Fruit fly (Drosophila melanogaster): ENCODE measurements around the gene mop.

mop gene

DNA sequence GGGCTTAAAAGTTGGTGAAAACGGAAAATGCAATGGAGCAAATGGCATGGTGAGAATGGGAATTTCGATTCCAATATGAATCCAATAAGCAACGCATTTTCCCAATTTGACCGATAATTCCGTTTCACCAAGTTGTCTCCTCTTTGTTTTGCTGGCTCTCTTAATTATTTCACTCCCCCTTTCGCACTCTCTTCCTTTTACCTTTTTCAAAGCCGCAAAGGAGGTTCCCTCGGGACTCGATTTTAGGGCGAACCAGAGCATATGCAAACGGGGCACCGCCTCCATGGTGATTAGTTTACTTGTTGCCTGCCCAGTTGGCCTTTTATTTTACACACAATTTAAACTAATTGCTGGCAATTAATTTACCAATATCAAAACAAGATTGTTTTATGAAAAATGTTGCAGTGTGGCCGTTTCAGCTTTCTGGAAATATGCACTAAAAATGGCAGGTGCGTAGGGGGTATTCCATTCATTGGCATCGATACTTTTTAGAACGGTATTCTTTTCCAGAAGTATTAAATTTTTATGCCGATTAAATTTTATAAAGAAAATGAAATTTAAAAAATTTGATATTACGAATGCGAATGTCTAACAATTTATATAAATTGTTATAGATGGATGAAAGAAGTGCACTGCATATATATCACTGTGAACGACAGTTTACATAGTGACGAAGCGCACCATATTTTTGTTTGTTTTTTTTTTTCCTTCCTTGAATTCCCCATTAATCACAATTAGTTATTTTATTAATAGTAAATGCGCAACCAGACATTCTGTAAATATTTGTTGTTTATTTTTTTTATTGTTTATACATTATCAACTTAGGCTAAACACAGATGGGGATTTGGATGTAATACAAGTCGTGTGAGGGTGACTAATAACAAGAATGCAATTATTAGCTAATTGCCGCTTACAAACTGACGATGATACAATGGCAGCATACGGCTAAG is at the start of gene mop:
TSS of gene mop (minus strand) at position 419 of the 950 bp plus-strand sequence.
- no peak for TF ChIP-seq Myc (optimal IDR thresholded peaks at IDR 0.05)
- peak; percentile 19 for TF ChIP-seq sv (GFP tag; optimal IDR thresholded peaks at IDR 0.05)
- no peak for TF ChIP-seq Rel (GFP tag; optimal IDR thresholded peaks at IDR 0.05)
- peak; percentile 1 for TF ChIP-seq Rel (tag; optimal IDR thresholded peaks at IDR 0.05)

dm6 chr3L:14822364-14822763 is 46.4 kb upstream of the mop start:
- TF ChIP-seq psq (GFP tag; optimal IDR thresholded peaks at IDR 0.05) (no peak), dl (GFP tag; optimal IDR thresholded peaks at IDR 0.05; ENCODE audit: insufficient read depth in 1 of 2, partially characterized antibody in 2 of 2) (no peak), dmrt93B (GFP tag; optimal IDR thresholded peaks at IDR 0.05) (no peak), usp (GFP tag; optimal IDR thresholded peaks at IDR 0.05) (no peak), fru (GFP tag; optimal IDR thresholded peaks at IDR 0.05) (no peak), sage (GFP tag; optimal IDR thresholded peaks at IDR 0.05) (no peak), foxo (GFP tag; optimal IDR thresholded peaks at IDR 0.05) (no peak), CrebA (GFP tag; optimal IDR thresholded peaks at IDR 0.05; ENCODE audit: borderline replicate concordance) (no peak), tai (GFP tag; optimal IDR thresholded peaks at IDR 0.05) (no peak), Dif (GFP tag; optimal IDR thresholded peaks at IDR 0.05; ENCODE audit: partially characterized antibody) (no peak), Hr83 (GFP tag; optimal IDR thresholded peaks at IDR 0.05; ENCODE audit: poor library complexity, severe bottlenecking) (no peak), HLH106 (tag; optimal IDR thresholded peaks at IDR 0.05) (no peak), Rel (GFP tag; optimal IDR thresholded peaks at IDR 0.05) (no peak), Rel (tag; optimal IDR thresholded peaks at IDR 0.05) (no peak)

DNA sequence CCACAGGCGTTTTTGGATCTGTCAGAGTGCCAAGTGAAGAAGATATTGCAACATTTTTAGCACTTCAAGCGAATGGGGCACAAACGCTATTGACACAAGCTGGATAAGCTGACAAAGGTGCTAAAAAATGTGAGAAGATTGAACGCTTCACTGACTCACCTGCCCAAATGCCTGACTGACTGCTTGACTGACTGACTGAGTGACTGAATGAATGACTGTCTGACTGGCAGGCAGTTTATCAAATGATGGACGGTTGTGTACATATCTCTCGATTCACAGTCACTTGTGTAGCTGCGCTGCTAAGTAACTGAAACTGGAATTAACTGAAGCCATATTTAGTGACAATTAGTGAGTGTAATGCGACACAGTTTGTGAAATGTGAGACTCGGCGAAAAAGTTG is 45.2 kb upstream of the mop start:
- TF ChIP-seq Jra (GFP tag; optimal IDR thresholded peaks at IDR 0.05) (no peak), rgr (GFP tag; optimal IDR thresholded peaks at IDR 0.05) (no peak), sage (GFP tag; optimal IDR thresholded peaks at IDR 0.05) (no peak), HLH106 (tag; optimal IDR thresholded peaks at IDR 0.05) (no peak), Hr83 (GFP tag; optimal IDR thresholded peaks at IDR 0.05; ENCODE audit: poor library complexity, severe bottlenecking) (no peak), ey (GFP tag; optimal IDR thresholded peaks at IDR 0.05) (no peak), dmrt93B (GFP tag; optimal IDR thresholded peaks at IDR 0.05) (no peak), h (GFP tag; optimal IDR thresholded peaks at IDR 0.05) (no peak), fru (GFP tag; optimal IDR thresholded peaks at IDR 0.05) (no peak), psq (GFP tag; optimal IDR thresholded peaks at IDR 0.05) (no peak), Dfd (GFP tag; optimal IDR thresholded peaks at IDR 0.05) (no peak), Vsx2 (GFP tag; optimal IDR thresholded peaks at IDR 0.05; ENCODE audit: partially characterized antibody) (no peak), CG32264 (GFP tag; optimal IDR thresholded peaks at IDR 0.05) (no peak), woc (GFP tag; optimal IDR thresholded peaks at IDR 0.05) (no peak)

dm6 chr3L:14816666-14817065 is 40.7 kb upstream of the mop start:
- TF ChIP-seq Hnf4 (GFP tag; optimal IDR thresholded peaks at IDR 0.05) = no peak
- no peak for TF ChIP-seq h (GFP tag; optimal IDR thresholded peaks at IDR 0.05)
- TF ChIP-seq lola (GFP tag; optimal IDR thresholded peaks at IDR 0.05) = no peak
- no peak for TF ChIP-seq Rel (GFP tag; optimal IDR thresholded peaks at IDR 0.05)
- no peak for TF ChIP-seq Rel (tag; optimal IDR thresholded peaks at IDR 0.05)
- TF ChIP-seq br (GFP tag; optimal IDR thresholded peaks at IDR 0.05) = no peak
- no peak for TF ChIP-seq CG32264 (GFP tag; optimal IDR thresholded peaks at IDR 0.05)
- TF ChIP-seq woc (GFP tag; optimal IDR thresholded peaks at IDR 0.05) = no peak
- no peak for TF ChIP-seq GATAd (GFP tag; optimal IDR thresholded peaks at IDR 0.05)
- no peak for TF ChIP-seq Hr78 (GFP tag; optimal IDR thresholded peaks at IDR 0.05)
- TF ChIP-seq psq (GFP tag; optimal IDR thresholded peaks at IDR 0.05) = no peak
- TF ChIP-seq foxo (GFP tag; optimal IDR thresholded peaks at IDR 0.05) = no peak
- TF ChIP-seq Hr83 (GFP tag; optimal IDR thresholded peaks at IDR 0.05; ENCODE audit: poor library complexity, severe bottlenecking) = no peak

DNA sequence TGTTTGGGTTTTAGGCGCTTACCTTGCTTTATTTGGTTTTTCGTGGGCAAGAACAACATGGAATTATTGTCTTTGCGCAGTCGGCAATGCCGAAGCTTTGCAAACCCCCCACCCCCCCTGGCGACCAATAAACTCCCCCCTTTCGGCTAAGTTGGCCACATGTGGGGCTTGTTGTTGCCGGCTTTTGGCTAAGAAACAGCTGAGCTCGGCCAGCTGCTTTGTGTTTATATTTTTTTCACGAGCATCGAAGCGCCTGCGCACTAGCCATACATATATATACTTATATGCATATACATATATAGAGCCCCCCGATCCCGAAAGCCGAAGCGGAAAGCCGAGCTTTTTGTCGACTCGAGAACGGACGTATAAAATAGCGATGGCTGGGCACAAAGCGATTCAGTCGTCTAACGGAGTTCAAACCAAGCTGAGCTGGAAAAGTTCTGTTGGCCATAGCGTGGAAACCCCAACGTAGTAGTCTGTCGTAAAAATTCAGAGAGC is 28.8 kb upstream of the mop start, which contains the start of gene CG17839:
TSS of gene CG17839 (plus strand) at position 413 of the 498 bp plus-strand sequence.
- no peak for TF ChIP-seq Vsx2 (GFP tag; optimal IDR thresholded peaks at IDR 0.05; ENCODE audit: partially characterized antibody)
- TF ChIP-seq Dif (GFP tag; optimal IDR thresholded peaks at IDR 0.05; ENCODE audit: partially characterized antibody) = no peak
- TF ChIP-seq sv (GFP tag; optimal IDR thresholded peaks at IDR 0.05) = no peak
- no peak for TF ChIP-seq brk (GFP tag; optimal IDR thresholded peaks at IDR 0.05)
- TF ChIP-seq N (GFP tag; optimal IDR thresholded peaks at IDR 0.05) = no peak
- no peak for TF ChIP-seq Dfd (GFP tag; optimal IDR thresholded peaks at IDR 0.05)
- no peak for TF ChIP-seq jim (GFP tag; optimal IDR thresholded peaks at IDR 0.05)
- no peak for TF ChIP-seq Hr83 (GFP tag; optimal IDR thresholded peaks at IDR 0.05; ENCODE audit: poor library complexity, severe bottlenecking)
- no peak for TF ChIP-seq CrebA (GFP tag; optimal IDR thresholded peaks at IDR 0.05; ENCODE audit: borderline replicate concordance)
- TF ChIP-seq dmrt93B (GFP tag; optimal IDR thresholded peaks at IDR 0.05) = no peak
- TF ChIP-seq CG9705 (GFP tag; optimal IDR thresholded peaks at IDR 0.05) = no peak
- TF ChIP-seq usp (GFP tag; optimal IDR thresholded peaks at IDR 0.05) = no peak
- no peak for TF ChIP-seq h (GFP tag; optimal IDR thresholded peaks at IDR 0.05)
- no peak for TF ChIP-seq Mio (GFP tag; optimal IDR thresholded peaks at IDR 0.05)
- TF ChIP-seq OdsH (GFP tag; optimal IDR thresholded peaks at IDR 0.05) = no peak
- TF ChIP-seq br (GFP tag; optimal IDR thresholded peaks at IDR 0.05) = no peak
- TF ChIP-seq Hr78 (GFP tag; optimal IDR thresholded peaks at IDR 0.05) = no peak

Data from whole organism, wandering third instar larva.